Fruit fly (Drosophila melanogaster): ENCODE data around the gene Pglym78.

Gene Pglym78

DNA sequence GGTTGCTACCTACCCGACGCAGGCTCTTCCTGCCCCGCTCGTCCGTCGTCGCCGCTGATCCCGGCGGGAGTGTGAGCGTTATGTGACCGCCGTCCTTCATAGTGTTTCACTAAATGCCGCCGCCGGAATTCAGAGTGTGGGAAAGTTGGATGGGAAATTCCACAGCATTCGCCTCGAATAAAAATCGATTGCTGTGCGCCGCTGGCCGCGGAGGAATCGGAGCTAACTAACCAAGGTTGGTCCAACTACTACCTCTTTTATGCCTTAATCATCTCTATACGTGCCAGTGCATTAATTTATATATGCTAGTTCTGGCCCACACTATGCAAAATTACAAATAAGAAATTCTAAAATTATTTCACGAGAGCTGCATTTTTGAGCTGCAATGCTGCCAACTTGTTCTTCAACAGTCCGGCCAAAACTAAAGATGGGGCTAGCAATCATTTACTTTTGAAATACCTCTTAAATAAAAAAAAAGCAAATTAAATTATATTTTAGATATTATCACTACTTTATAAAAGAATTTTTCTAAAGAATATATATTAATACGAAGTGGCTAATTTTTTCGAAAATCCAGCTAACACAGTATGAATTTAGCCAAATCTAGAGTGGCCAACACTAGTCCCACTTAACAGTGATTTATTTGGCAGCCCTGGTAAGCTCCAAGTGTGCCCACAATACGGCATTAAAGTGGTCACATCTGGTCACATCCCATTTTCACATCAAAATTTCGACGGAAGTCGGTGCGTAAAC, 35.5 kb upstream of the Pglym78 start, which contains the start of the genes alpha-Man-Ib and Pdhb (continued):
- TF ChIP-seq CG8319 (GFP tag; optimal IDR thresholded peaks at IDR 0.05) (no peak), Sox14 (GFP tag; optimal IDR thresholded peaks at IDR 0.05) (no peak), CG6808 (GFP tag; optimal IDR thresholded peaks at IDR 0.05) (no peak), dac (GFP tag; optimal IDR thresholded peaks at IDR 0.05) (no peak), Smox (GFP tag; optimal IDR thresholded peaks at IDR 0.05) (no peak), CG7368 (GFP tag; optimal IDR thresholded peaks at IDR 0.05) (peak; percentile 31), CG3032 (tag; optimal IDR thresholded peaks at IDR 0.05) (peak; percentile 77), CG31627 (GFP tag; optimal IDR thresholded peaks at IDR 0.05) (peak; percentile 68), fd59A (GFP tag; optimal IDR thresholded peaks at IDR 0.05) (peak; percentile 2), spab (GFP tag; optimal IDR thresholded peaks at IDR 0.05) (no peak), pdm3 (GFP tag; optimal IDR thresholded peaks at IDR 0.05) (no peak), CG32006 (GFP tag; optimal IDR thresholded peaks at IDR 0.05) (no peak), svp (GFP tag) (peak; percentile 81), CG16779 (tag; optimal IDR thresholded peaks at IDR 0.05) (no peak), CG8119 (GFP tag; IDR thresholded peaks at IDR 0.05) (no peak)

DNA sequence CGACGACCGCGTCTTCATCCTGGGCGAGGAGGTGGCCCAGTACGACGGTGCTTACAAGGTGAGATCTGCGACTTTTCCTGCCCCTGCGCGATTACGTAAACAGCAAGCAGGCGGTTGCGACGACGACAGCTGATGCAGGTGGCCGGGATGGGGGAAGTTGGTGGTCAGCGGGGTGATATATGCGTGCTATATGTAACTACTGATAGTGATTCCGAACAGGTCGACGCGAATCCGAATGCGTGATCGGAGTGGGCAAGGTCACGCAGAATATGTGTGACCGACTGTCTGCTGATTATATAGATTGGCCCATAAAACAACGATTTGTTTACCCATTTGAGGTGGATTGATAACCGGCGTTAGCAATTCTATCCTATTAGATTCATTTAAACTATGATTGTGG, 34.7 kb upstream of the Pglym78 start:
- peak; percentile 51 for TF ChIP-seq vri (GFP tag; optimal IDR thresholded peaks at IDR 0.05)
- TF ChIP-seq Sox15 (GFP tag; optimal IDR thresholded peaks at IDR 0.05), result no peak

DNA sequence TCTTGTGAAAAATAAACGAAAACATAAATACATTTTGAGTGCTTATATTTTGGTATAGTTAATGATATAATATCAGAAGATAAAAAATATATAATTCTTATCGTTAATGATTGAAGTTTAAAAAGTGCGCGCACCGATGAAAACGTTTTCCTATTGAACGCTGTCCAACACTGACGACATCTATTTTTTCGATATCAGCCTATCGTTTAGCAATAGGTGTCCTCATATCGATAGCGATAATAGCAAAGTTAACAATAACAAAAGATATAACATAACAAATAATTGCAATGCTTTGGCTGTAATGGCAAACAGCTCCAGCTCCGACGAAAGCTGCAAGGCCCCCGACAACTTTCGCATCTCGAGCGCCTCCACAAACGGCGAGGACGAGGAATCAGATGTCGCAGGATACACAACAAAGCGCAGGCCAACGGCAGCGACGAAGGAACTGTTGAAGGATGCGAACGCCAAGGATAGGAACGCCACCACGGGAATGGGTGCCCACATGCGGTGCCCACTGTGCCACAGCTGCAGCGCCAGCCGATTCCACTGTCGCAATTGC, 31.8 kb upstream of the Pglym78 start, which contains the start of gene Atg14:
TSS of gene Atg14 (plus strand) at position 225 of the 559 bp plus-strand sequence.
- peak; percentile 42 for TF ChIP-seq esn (GFP tag; optimal IDR thresholded peaks at IDR 0.05)
- no peak for TF ChIP-seq Hr39 (GFP tag; optimal IDR thresholded peaks at IDR 0.05)
- peak; percentile 17 for TF ChIP-seq topi (GFP tag; optimal IDR thresholded peaks at IDR 0.05)
- peak; percentile 25 for TF ChIP-seq vri (GFP tag; optimal IDR thresholded peaks at IDR 0.05)
- peak; percentile 17 for TF ChIP-seq lz (GFP tag; optimal IDR thresholded peaks at IDR 0.05)
- TF ChIP-seq CG10631 (GFP tag; optimal IDR thresholded peaks at IDR 0.05), result no peak
- no peak for TF ChIP-seq CG8632 (GFP tag; optimal IDR thresholded peaks at IDR 0.05)
- TF ChIP-seq Eip78C (GFP tag), result peak; percentile 44
- TF ChIP-seq svp (GFP tag), result no peak
- TF ChIP-seq Sox14 (GFP tag; optimal IDR thresholded peaks at IDR 0.05), result peak; percentile 37

- peak; percentile 59 for TF ChIP-seq CG6163 (GFP tag; IDR thresholded peaks at IDR 0.05)
- peak; percentile 77 for TF ChIP-seq CG32006 (GFP tag; optimal IDR thresholded peaks at IDR 0.05)
- TF ChIP-seq CG11902 (GFP tag; optimal IDR thresholded peaks at IDR 0.05), result peak; percentile 50
- peak; percentile 25 for TF ChIP-seq Ets96B (tag; optimal IDR thresholded peaks at IDR 0.05)
- TF ChIP-seq eg (GFP tag; IDR thresholded peaks at IDR 0.05), result peak; percentile 39; the same call in 2 of the 3 replicates
- TF ChIP-seq CG6276 (GFP tag; optimal IDR thresholded peaks at IDR 0.05), result no peak
- TF ChIP-seq acj6 (GFP tag; optimal IDR thresholded peaks at IDR 0.05), result peak; percentile 53
- TF ChIP-seq Hr39 (GFP tag; optimal IDR thresholded peaks at IDR 0.05), result peak; percentile 81
- TF ChIP-seq esn (GFP tag; optimal IDR thresholded peaks at IDR 0.05), result peak; percentile 86
- TF ChIP-seq topi (GFP tag; optimal IDR thresholded peaks at IDR 0.05), result peak; percentile 75
- TF ChIP-seq Sox14 (GFP tag; optimal IDR thresholded peaks at IDR 0.05), result peak; percentile 93
- no peak for TF ChIP-seq Met (GFP tag; optimal IDR thresholded peaks at IDR 0.05)
- peak; percentile 30; the same call in 1 of the 2 replicates for TF ChIP-seq CG15336 (GFP tag; IDR thresholded peaks at IDR 0.05)
- peak; percentile 82 for TF ChIP-seq CG31627 (GFP tag; optimal IDR thresholded peaks at IDR 0.05)
- TF ChIP-seq CG8319 (GFP tag; optimal IDR thresholded peaks at IDR 0.05), result peak; percentile 49
- TF ChIP-seq Ets21C (GFP tag; optimal IDR thresholded peaks at IDR 0.05), result peak; percentile 79
- no peak for TF ChIP-seq net (GFP tag; optimal IDR thresholded peaks at IDR 0.05)
- no peak for TF ChIP-seq dac (GFP tag; optimal IDR thresholded peaks at IDR 0.05)
- no peak for TF ChIP-seq spab (GFP tag; optimal IDR thresholded peaks at IDR 0.05)
- TF ChIP-seq lz (GFP tag; optimal IDR thresholded peaks at IDR 0.05), result peak; percentile 85
- TF ChIP-seq Eip93F (GFP tag; optimal IDR thresholded peaks at IDR 0.05), result peak; percentile 29
- peak; percentile 39 for TF ChIP-seq CG6854 (GFP tag; optimal IDR thresholded peaks at IDR 0.05)
- peak; percentile 66 for TF ChIP-seq CG6792 (GFP tag; optimal IDR thresholded peaks at IDR 0.05)
- peak; percentile 84 for TF ChIP-seq Eip78C (GFP tag)
- TF ChIP-seq CG10631 (GFP tag; optimal IDR thresholded peaks at IDR 0.05), result peak; percentile 77
- peak; percentile 30 for TF ChIP-seq Hr38 (GFP tag; optimal IDR thresholded peaks at IDR 0.05)
- TF ChIP-seq pdm3 (GFP tag; optimal IDR thresholded peaks at IDR 0.05), result peak; percentile 75
- no peak for TF ChIP-seq CG6808 (GFP tag; optimal IDR thresholded peaks at IDR 0.05)
- TF ChIP-seq CG7368 (GFP tag; optimal IDR thresholded peaks at IDR 0.05), result peak; percentile 39
- no peak for TF ChIP-seq CG1621 (tag; optimal IDR thresholded peaks at IDR 0.05)
- no peak for TF ChIP-seq CG34406 (GFP tag; optimal IDR thresholded peaks at IDR 0.05)
Observed at dm6 chr3R:29122817-29123611, 25.0 kb upstream of the Pglym78 start, which contains the start of the genes yem and Ctl2. Gene yem, minus strand, starts transcription at chr3R:29122879. Gene Ctl2, plus strand, starts transcription at chr3R:29123370.
